Fruit fly (Drosophila melanogaster) whole organism, pupa: ENCODE data around the gene CG11317.

Experiments used
- CG10348 ChIP-seq: fragments of 200-800 bp; sonication (Bioruptor generic); IDR thresholded peaks from 2 replicates; pipeline ENCODE4 v1.3.6; 2022; ENCODE audit warnings: missing biosample characterization, missing genetic modification characterization
- CG12605 ChIP-seq: fragments of 200-800 bp; sonication (Bioruptor generic); IDR thresholded peaks from 2 replicates; pipeline ENCODE4 v1.3.6; 2022; ENCODE audit warnings: missing biosample characterization, missing genetic modification characterization
- CG13204 ChIP-seq: fragments of 200-800 bp; sonication (Bioruptor generic); optimal IDR thresholded peaks from 2 replicates; lab custom pipeline; 2018; ENCODE audit warnings: missing biosample characterization, mild to moderate bottlenecking, missing genetic modification characterization, moderate library complexity
- CG14655 ChIP-seq: fragments of 200-800 bp; sonication (Bioruptor generic); optimal IDR thresholded peaks from 3 replicates; lab custom pipeline; 2017; ENCODE audit warnings: mild to moderate bottlenecking, missing biosample characterization, missing genetic modification reagents, missing genetic modification characterization
- CG15710 ChIP-seq: fragments of 200-800 bp; sonication (Bioruptor generic); optimal IDR thresholded peaks from 2 replicates; lab custom pipeline; 2018; ENCODE audit warnings: missing biosample characterization, mild to moderate bottlenecking, missing genetic modification characterization, moderate library complexity
- CG17806 ChIP-seq: fragments of 200-800 bp; sonication (Bioruptor generic); optimal IDR thresholded peaks from 2 replicates; lab custom pipeline; 2018; ENCODE audit warnings: missing biosample characterization, mild to moderate bottlenecking, missing genetic modification characterization, moderate library complexity
- CG32121 ChIP-seq: fragments of 200-800 bp; sonication (Bioruptor generic); IDR thresholded peaks from 2 replicates; pipeline ENCODE4 v1.3.6; 2022; ENCODE audit warnings: missing biosample characterization, missing genetic modification characterization
- CG34367 ChIP-seq: fragments of 200-800 bp; sonication (Bioruptor generic); optimal IDR thresholded peaks from 2 replicates; lab custom pipeline; 2018; ENCODE audit warnings: missing biosample characterization, mild to moderate bottlenecking, missing genetic modification characterization
- CG4496 ChIP-seq: fragments of 200-800 bp; sonication (Bioruptor generic); IDR thresholded peaks from 3 replicates; pipeline ENCODE4 v1.3.6; 2022; ENCODE audit warnings: missing biosample characterization, missing genetic modification characterization
- CG8159 ChIP-seq: fragments of 200-800 bp; sonication (Bioruptor generic); optimal IDR thresholded peaks from 3 replicates; lab custom pipeline; 2018; ENCODE audit warnings: missing biosample characterization, mild to moderate bottlenecking, missing genetic modification characterization, moderate library complexity
- CG8301 ChIP-seq: fragments of 200-800 bp; sonication (Bioruptor generic); optimal IDR thresholded peaks from 2 replicates; lab custom pipeline; 2018; ENCODE audit warnings: missing biosample characterization, mild to moderate bottlenecking, missing genetic modification characterization
- CG9948 ChIP-seq: fragments of 200-800 bp; sonication (Bioruptor generic); optimal IDR thresholded peaks from 2 replicates; lab custom pipeline; 2018; ENCODE audit warnings: missing biosample characterization, mild to moderate bottlenecking, missing genetic modification characterization, moderate library complexity
- D1 ChIP-seq: fragments of 200-800 bp; sonication (Bioruptor generic); optimal IDR thresholded peaks from 2 replicates; lab custom pipeline; 2018; ENCODE audit warnings: missing biosample characterization, mild to moderate bottlenecking, missing genetic modification characterization, moderate library complexity
- EcR ChIP-seq: fragments of 200-800 bp; sonication (Bioruptor generic); optimal IDR thresholded peaks from 3 replicates; lab custom pipeline; 2019; ENCODE audit warnings: missing biosample characterization, missing genetic modification characterization, mild to moderate bottlenecking, moderate library complexity, missing genetic modification reagents
- Ets98B ChIP-seq: fragments of 200-800 bp; sonication (Bioruptor generic); IDR thresholded peaks from 2 replicates; pipeline ENCODE4 v1.3.6; 2022; ENCODE audit warnings: missing biosample characterization, missing genetic modification characterization
- Pif1A ChIP-seq: fragments of 200-800 bp; sonication (Bioruptor generic); optimal IDR thresholded peaks from 3 replicates; lab custom pipeline; 2016; ENCODE audit warnings: missing biosample characterization, missing genetic modification characterization
- Pif1B ChIP-seq: fragments of 200-800 bp; sonication (Bioruptor generic); optimal IDR thresholded peaks from 3 replicates; lab custom pipeline; 2016; ENCODE audit warnings: missing biosample characterization, missing genetic modification characterization
- Snoo ChIP-seq: fragments of 200-800 bp; sonication (Bioruptor generic); optimal IDR thresholded peaks from 3 replicates; lab custom pipeline; 2017; ENCODE audit warnings: missing biosample characterization, mild to moderate bottlenecking, missing genetic modification characterization, inconsistent platforms
- fd96Ca ChIP-seq: fragments of 200-800 bp; sonication (Bioruptor generic); IDR thresholded peaks from 3 replicates; pipeline ENCODE4 v1.3.6; 2022; ENCODE audit warnings: missing biosample characterization, missing genetic modification characterization
- gl ChIP-seq: fragments of 200-800 bp; sonication (Bioruptor generic); optimal IDR thresholded peaks from 2 replicates; lab custom pipeline; 2018; ENCODE audit warnings: missing biosample characterization, mild to moderate bottlenecking, missing genetic modification characterization

Gene CG11317

DNA sequence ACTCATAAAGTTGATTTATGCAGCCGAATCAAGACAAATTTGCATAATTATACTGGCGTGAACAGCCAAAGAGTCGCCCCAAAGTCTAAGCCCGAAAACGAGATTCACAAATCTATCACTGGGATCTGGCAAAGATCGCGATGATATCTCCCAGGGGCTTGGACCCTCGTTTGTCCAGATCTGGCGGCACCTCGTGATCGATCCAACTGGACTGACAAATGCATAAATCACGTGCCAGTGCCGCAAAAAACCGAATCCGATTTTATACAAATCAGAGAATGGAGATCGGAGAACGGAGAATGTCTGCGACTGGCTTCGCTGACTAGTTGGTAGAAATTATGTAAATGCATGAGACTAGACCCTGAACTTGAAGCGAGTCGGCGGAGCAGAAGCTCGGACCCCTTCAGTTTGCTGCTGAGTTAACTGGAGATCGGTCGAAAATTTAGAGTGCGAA is 28.7 kb upstream of the CG11317 start, which contains the start of gene CG15554:
TSS of gene CG15554 (plus strand) at position 404 of the 454 bp plus-strand sequence.
- no peak for TF ChIP-seq CG9948 (tag; lab: Kevin White, UChicago)
- no peak for TF ChIP-seq CG8301 (tag; lab: Kevin White, UChicago)
- no peak for TF ChIP-seq CG4496 (GFP tag; lab: Robert Waterston, UW)
- no peak for TF ChIP-seq CG32121
- TF ChIP-seq fd96Ca, result no peak
- no peak for TF ChIP-seq Snoo (tag; lab: Kevin White, UChicago)
- no peak for TF ChIP-seq CG14655 (GFP tag; lab: Kevin White, UChicago)
- TF ChIP-seq, all 21 proteins: peak for 0

DNA sequence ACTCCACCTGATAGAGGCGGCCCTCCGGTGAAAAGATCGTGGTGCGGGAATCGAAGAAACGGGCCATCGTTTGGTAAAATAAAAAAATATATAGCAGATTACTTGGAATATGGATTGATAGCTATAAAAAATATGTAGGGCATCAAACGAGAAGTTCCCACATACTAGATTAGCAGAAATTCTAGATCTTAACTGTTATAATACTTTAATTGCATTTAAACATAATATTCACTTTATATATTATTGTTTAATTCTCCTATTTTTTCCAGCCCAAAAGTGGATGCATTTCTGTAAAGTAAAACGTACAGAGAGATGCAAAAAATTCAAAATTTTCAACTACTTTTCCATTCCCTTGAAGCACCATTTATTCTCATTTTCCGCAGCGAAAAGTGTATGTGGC is 26.2 kb upstream of the CG11317 start, which contains the start of gene Prosalpha3T:
TSS of gene Prosalpha3T (minus strand) at position 101 of the 400 bp plus-strand sequence.
- TF ChIP-seq CG8159 (tag; lab: Kevin White, UChicago), result no peak
- no peak for TF ChIP-seq CG10348

DNA sequence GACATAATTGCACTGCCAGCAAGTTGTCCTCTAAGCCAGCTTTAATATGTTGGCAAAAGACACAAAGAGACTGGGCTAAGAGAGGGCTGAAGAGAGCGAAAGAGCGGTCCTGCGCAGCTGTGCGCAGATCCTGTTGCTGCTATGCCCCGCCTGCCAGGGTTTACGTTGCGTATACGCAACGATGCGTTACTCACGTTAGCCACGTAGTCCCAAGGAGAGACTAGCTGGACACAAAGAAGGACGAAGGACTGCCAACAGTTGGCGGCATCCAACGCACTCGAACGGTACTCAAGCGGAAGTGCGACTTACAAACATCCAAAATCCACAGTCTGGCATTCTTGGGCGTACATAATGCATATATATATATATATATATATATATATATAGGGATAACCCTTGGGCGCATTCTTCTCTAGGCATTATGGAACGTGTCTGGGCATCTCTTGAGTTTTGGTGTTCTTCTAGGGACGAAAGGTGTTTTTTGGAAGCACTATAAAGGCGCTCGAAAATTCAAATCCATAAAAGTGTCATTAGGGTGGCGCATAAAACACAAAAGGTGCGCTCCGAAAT is 22.8 kb upstream of the CG11317 start:
- TF ChIP-seq fd96Ca (no peak), CG8301 (tag; lab: Kevin White, UChicago) (no peak), D1 (tag; lab: Kevin White, UChicago) (no peak), Ets98B (no peak), CG32121 (no peak)

DNA sequence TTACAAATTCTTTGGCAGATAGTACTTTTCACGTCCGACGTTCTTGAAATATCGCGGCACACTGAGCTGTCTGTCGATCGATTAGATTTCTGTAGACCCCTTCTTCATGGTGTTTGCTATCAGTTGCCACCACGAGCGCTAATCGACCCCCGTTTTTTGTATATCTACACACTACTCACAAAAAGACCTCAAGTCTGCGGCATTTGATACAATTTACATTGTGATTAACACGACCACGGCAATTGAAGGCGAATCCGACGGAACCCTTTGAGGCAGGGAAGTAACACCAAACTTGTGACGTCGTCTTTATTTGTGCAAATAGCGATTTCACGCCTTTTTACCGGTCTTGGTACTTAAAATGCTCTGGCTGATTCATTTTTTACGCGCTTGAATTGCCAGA is 12.0 kb upstream of the CG11317 start, which contains the start of gene Mayo:
TSS of gene Mayo (minus strand) at position 66 of the 400 bp plus-strand sequence.
- TF ChIP-seq CG8301 (tag; lab: Kevin White, UChicago), result no peak
- TF ChIP-seq CG32121, result no peak
- TF ChIP-seq CG9948 (tag; lab: Kevin White, UChicago), result no peak
- TF ChIP-seq CG12605 (GFP tag; lab: Robert Waterston, UW), result no peak
- TF ChIP-seq CG15710 (tag; lab: Kevin White, UChicago), result no peak
- no peak for TF ChIP-seq CG13204 (GFP tag; lab: Kevin White, UChicago)
- TF ChIP-seq CG34367 (tag; lab: Kevin White, UChicago), result no peak
- no peak for TF ChIP-seq Pif1A
- TF ChIP-seq fd96Ca, result no peak
- TF ChIP-seq CG10348, result no peak

DNA sequence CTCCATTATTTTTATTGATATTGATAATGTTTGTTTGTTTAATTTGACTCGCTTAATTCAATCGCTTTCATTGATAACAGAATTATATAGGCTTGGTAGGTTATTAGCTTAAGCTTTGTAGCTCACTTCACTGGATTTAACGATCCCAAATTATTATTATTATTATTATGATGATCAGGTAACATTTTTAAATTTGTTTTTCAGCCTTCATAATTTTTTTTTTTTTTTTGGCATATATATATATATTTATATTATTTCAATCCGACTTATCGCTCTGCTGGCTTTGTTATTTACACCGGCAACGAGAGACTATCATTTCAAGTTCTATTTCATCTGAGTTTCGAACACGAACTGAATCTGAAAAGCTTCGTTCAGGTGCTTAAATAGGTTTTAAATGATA is 3.9 kb upstream of the CG11317 start, which contains the start of gene CG15553:
TSS of gene CG15553 (minus strand) at position 101 of the 400 bp plus-strand sequence.
- TF ChIP-seq EcR (GFP tag; lab: Kevin White, UChicago) (no peak), CG34367 (tag; lab: Kevin White, UChicago) (no peak), CG8159 (tag; lab: Kevin White, UChicago) (no peak), CG8301 (tag; lab: Kevin White, UChicago) (no peak), CG32121 (no peak), gl (tag; lab: Kevin White, UChicago) (no peak), CG10348 (no peak), CG12605 (GFP tag; lab: Robert Waterston, UW) (no peak), CG17806 (tag; lab: Kevin White, UChicago) (no peak), D1 (tag; lab: Kevin White, UChicago) (no peak), CG14655 (GFP tag; lab: Kevin White, UChicago) (no peak), Pif1B (GFP tag; lab: Kevin White, UChicago) (no peak), CG13204 (GFP tag; lab: Kevin White, UChicago) (no peak), CG4496 (GFP tag; lab: Robert Waterston, UW) (no peak), Ets98B (no peak), Snoo (tag; lab: Kevin White, UChicago) (no peak), CG9948 (tag; lab: Kevin White, UChicago) (no peak), fd96Ca (no peak), Pif1A (no peak)

DNA sequence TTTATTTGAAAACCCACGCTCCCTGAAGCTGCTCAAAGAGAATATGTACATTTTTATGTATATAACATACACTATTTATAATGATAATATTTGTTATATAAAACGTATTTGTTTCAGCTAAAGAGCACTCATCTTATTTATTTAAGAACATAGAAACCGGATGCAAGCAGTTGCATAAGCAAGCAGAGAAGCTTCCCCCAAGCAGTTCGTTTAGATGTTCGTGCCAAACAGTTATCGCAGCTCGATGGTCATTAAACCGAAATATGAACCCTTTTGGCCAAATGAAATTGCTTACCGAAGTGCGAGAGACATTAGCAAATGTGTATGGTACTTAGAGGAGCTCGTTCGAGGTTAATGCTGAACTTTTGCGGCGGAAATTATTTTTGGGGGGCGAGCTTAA is 7.1 kb downstream of the CG11317 start:
- TF ChIP-seq CG8159 (tag; lab: Kevin White, UChicago) (no peak), Pif1A (no peak), fd96Ca (no peak), CG32121 (no peak), Ets98B (no peak), CG4496 (GFP tag; lab: Robert Waterston, UW) (no peak), gl (tag; lab: Kevin White, UChicago) (no peak), CG34367 (tag; lab: Kevin White, UChicago) (no peak), CG13204 (GFP tag; lab: Kevin White, UChicago) (no peak), CG17806 (tag; lab: Kevin White, UChicago) (no peak)
- TF ChIP-seq, all 21 proteins: peak for 0

DNA sequence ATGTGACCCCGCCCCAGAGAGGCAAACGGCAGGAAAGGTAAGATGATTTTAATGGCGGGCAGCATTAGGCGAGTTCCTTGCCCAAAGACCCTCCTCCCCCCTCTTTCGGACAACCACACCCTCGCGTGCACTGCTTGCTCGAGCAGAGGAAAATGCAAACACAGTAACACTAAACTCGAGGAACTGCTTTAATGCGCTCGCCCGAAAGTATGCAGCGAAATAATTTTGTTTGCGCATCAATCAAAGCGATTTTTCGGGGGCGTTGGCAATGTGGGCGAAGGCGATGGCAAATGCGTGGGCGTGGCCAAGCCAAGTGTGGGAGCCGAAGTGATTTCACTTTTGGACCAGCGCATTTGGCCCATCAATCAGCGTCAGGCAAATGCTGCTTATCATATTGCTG is 10.7 kb downstream of the CG11317 start:
- TF ChIP-seq Ets98B, result no peak
- TF ChIP-seq fd96Ca, result no peak
- TF ChIP-seq CG4496 (GFP tag; lab: Robert Waterston, UW), result 0 out of 3 replicates have a peak, but pooled peaks have one; percentile 23
